Worm (Caenorhabditis elegans): Measurements from ENCODE around the gene sos-1.
"Not testable (repeated sequence)": the region's sequence is repeated elsewhere in the genome, so short reads cannot be mapped to it uniquely, and the experiment has no call there.

sos-1 gene

ce11 chrV:4489893-4490292 lies 59.2 kb downstream of the sos-1 start:
- TF ChIP-seq unc-62 (GFP tag; optimal IDR thresholded peaks at IDR 0.05) (peak; percentile 35), ham-2 (GFP tag; optimal IDR thresholded peaks at IDR 0.05) (no peak)

- TF ChIP-seq M03D4.4 (tag; optimal IDR thresholded peaks at IDR 0.05): no peak
- TF ChIP-seq blmp-1 (tag; optimal IDR thresholded peaks at IDR 0.05): no peak
- no peak for TF ChIP-seq lin-32 (GFP tag; optimal IDR thresholded peaks at IDR 0.05)
- peak; percentile 80 for TF ChIP-seq unc-62 (GFP tag; optimal IDR thresholded peaks at IDR 0.05)
- no peak for TF ChIP-seq cnd-1 (tag; optimal IDR thresholded peaks at IDR 0.05)
- no peak for TF ChIP-seq lsy-2 (tag; optimal IDR thresholded peaks at IDR 0.05)
- peak; percentile 71 for TF ChIP-seq elt-1 (tag; optimal IDR thresholded peaks at IDR 0.05; ENCODE audit: borderline replicate concordance, insufficient read depth)
- TF ChIP-seq hlh-1 (tag; optimal IDR thresholded peaks at IDR 0.05): peak; percentile 28
- peak; percentile 58 for TF ChIP-seq zip-8 (tag; optimal IDR thresholded peaks at IDR 0.05)
- peak; percentile 75 for TF ChIP-seq nhr-2 (tag; optimal IDR thresholded peaks at IDR 0.05)
Observed at ce11 chrV:4488989-4489388, 60.1 kb downstream of the sos-1 start.

DNA sequence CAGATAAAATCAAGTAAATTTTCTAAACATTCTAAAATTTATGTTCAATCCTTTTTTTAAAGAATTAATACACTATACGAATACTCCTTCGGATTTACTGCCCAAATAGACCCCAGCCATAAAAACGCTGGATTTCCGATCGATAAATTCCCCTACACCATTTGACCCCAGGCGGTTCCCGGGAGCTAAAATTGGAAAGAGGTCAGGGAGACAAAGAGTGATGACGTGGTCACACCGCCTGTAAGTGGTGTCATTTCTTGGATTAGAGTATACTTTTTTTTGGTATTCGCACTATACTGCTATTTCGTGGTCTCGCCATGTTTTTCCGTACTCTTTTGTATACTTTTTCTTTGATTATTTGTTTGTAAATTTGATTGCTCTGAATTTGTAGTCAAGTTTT lies 61.2 kb downstream of the sos-1 start:
- no peak for TF ChIP-seq mls-2 (tag; optimal IDR thresholded peaks at IDR 0.05)
- peak; percentile 7 for TF ChIP-seq ceh-39 (tag; optimal IDR thresholded peaks at IDR 0.05)

ce11 chrV:4486626-4487025 lies 62.5 kb downstream of the sos-1 start:
- TF ChIP-seq zip-8 (tag; optimal IDR thresholded peaks at IDR 0.05) (no peak), snpc-4 (tag; optimal IDR thresholded peaks at IDR 0.05) (no peak), blmp-1 (tag; optimal IDR thresholded peaks at IDR 0.05) (no peak), unc-62 (GFP tag; optimal IDR thresholded peaks at IDR 0.05) (peak; percentile 17), M03D4.4 (tag; optimal IDR thresholded peaks at IDR 0.05) (no peak), nhr-2 (tag; optimal IDR thresholded peaks at IDR 0.05) (peak; percentile 54), nhr-28 (tag; optimal IDR thresholded peaks at IDR 0.05) (no peak)

ce11 chrV:4483049-4483507 lies 66.0 kb downstream of the sos-1 start, which contains the start of gene exc-15:
Gene exc-15, plus strand, starts transcription at chrV:4483459.
- no peak for TF ChIP-seq nhr-2 (tag; optimal IDR thresholded peaks at IDR 0.05)

DNA sequence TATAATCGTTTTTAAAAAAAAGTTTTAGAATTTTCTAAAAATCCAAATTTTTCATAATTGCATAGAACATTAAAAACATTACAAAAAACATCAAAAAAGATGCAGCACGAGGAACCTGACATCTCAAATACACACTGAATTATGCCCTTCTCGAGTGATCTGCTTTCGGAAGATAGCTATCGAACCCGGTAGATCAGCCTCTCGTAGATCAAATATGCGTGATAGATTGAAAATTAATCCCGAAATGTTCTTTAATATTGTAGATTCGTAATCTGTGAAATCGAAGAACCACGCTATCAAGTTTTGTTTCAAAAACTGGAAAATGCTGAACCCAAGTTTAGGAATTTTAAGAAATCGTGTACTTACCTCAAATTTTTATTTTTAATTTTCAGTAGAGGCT lies 67.3 kb downstream of the sos-1 start:
- TF ChIP-seq lsy-2 (tag; optimal IDR thresholded peaks at IDR 0.05): no peak
- peak; percentile 76 for TF ChIP-seq elt-1 (tag; optimal IDR thresholded peaks at IDR 0.05; ENCODE audit: borderline replicate concordance, insufficient read depth)

DNA sequence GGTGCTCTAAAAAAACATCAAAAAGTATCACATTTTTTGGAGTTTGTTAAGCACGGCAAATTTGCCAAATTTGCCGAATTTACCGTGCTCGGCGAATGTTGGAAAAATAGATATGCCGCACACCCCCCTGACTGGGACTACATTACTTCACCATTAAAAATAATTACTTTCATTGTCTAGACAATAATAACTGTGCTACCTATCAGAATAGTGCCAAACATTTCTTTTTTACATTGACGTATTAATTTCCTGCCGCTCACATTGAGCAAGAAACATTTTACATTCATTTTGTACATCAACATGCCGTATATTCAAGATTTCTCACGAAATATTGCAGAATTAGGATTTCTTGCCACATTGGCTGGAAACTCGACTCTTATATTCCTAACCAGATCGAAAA lies 74.5 kb downstream of the sos-1 start, which contains the start of gene str-35:
str-35 (plus strand) TSS at position 301 of the 400 bp plus-strand sequence.
- TF ChIP-seq elt-1 (tag; optimal IDR thresholded peaks at IDR 0.05; ENCODE audit: borderline replicate concordance, insufficient read depth); nhr-2 (tag; optimal IDR thresholded peaks at IDR 0.05); bed-3 (GFP tag; optimal IDR thresholded peaks at IDR 0.05): not testable (repeated sequence)

DNA sequence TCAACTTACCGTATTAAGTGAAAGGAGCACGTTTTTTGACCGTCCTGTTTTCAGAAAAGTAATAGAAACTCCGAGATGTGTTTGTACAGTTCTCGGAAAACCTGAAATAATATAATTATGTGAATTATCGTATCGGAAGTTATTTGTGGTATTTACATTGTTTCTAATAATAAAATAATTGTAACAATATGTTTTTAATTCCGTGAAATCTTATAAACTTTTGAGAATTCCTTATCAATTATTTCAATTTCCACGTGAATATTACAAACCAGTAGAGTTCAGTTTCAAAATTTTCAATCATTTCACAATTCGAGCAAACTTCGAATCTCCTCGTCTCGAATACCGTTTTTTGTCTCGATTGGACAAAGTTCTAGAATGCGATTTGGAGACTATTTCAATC lies 78.0 kb downstream of the sos-1 start, which contains the start of gene T08H10.3:
T08H10.3 (plus strand) TSS at position 301 of the 400 bp plus-strand sequence.
- TF ChIP-seq ceh-43 (GFP tag; optimal IDR thresholded peaks at IDR 0.05): no peak
- TF ChIP-seq zip-8 (tag; optimal IDR thresholded peaks at IDR 0.05): no peak
- no peak for TF ChIP-seq lin-32 (GFP tag; optimal IDR thresholded peaks at IDR 0.05)
- no peak for TF ChIP-seq nhr-28 (tag; optimal IDR thresholded peaks at IDR 0.05)
- no peak for TF ChIP-seq nhr-237 (tag; optimal IDR thresholded peaks at IDR 0.05)
- TF ChIP-seq drap-1 (GFP tag; optimal IDR thresholded peaks at IDR 0.05): no peak
- no peak for TF ChIP-seq sptf-1 (tag; optimal IDR thresholded peaks at IDR 0.05)
- TF ChIP-seq unc-120 (tag; optimal IDR thresholded peaks at IDR 0.05; ENCODE audit: poor library complexity, severe bottlenecking): no peak
